Fruit fly (Drosophila melanogaster) whole organism, prepupa: ENCODE measurements around the gene CG3397.
A peak's percentile ranks its signal among the peaks of the same experiment; 100 is the strongest.

Experiments
- Blimp-1 ChIP-seq: fragments of 200-800 bp; sonication (Bioruptor generic); optimal IDR thresholded peaks from 3 replicates; lab custom pipeline; 2017; ENCODE audit warnings: missing biosample characterization, missing genetic modification characterization, mild to moderate bottlenecking, moderate library complexity, missing genetic modification reagents
- CG10631 ChIP-seq: fragments of 200-800 bp; sonication (Bioruptor generic); optimal IDR thresholded peaks from 2 replicates; lab custom pipeline; 2016; ENCODE audit warnings: missing biosample characterization, missing genetic modification characterization
- CG11294 ChIP-seq: fragments of 200-800 bp; sonication (Bioruptor generic); IDR thresholded peaks from 2 replicates; pipeline ENCODE4 v1.3.6; 2022; ENCODE audit warnings: missing biosample characterization, missing genetic modification characterization
- CG11902 ChIP-seq: fragments of 200-800 bp; sonication (Bioruptor generic); optimal IDR thresholded peaks from 3 replicates; lab custom pipeline; 2016; ENCODE audit warnings: missing biosample characterization, missing genetic modification characterization
- CG15336 ChIP-seq: fragments of 200-800 bp; sonication (Bioruptor generic); IDR thresholded peaks from 2 replicates; pipeline ENCODE4 v1.3.6; 2022; ENCODE audit warnings: missing biosample characterization, missing genetic modification characterization
- CG1621 ChIP-seq: fragments of 200-800 bp; sonication (Bioruptor generic); optimal IDR thresholded peaks from 3 replicates; lab custom pipeline; 2018; ENCODE audit warnings: missing biosample characterization, mild to moderate bottlenecking, missing genetic modification characterization
- CG16779 ChIP-seq: fragments of 200-800 bp; sonication (Bioruptor generic); optimal IDR thresholded peaks from 3 replicates; lab custom pipeline; 2017; ENCODE audit warnings: missing biosample characterization, mild to moderate bottlenecking, missing genetic modification characterization
- CG3032 ChIP-seq: fragments of 200-800 bp; optimal IDR thresholded peaks from 2 replicates; lab custom pipeline; 2019; ENCODE audit warnings: missing biosample characterization, mild to moderate bottlenecking, missing genetic modification characterization, moderate library complexity
- CG32006 ChIP-seq: fragments of 200-800 bp; sonication (Bioruptor generic); optimal IDR thresholded peaks from 3 replicates; lab custom pipeline; 2017; ENCODE audit warnings: missing biosample characterization, mild to moderate bottlenecking, missing genetic modification characterization
- CG34406 ChIP-seq: fragments of 200-800 bp; sonication (Bioruptor generic); optimal IDR thresholded peaks from 3 replicates; lab custom pipeline; 2016; ENCODE audit warnings: missing biosample characterization, missing genetic modification characterization
- CG3919 ChIP-seq: fragments of 200-800 bp; sonication (Bioruptor generic); optimal IDR thresholded peaks from 3 replicates; lab custom pipeline; 2016; ENCODE audit warnings: missing biosample characterization, missing genetic modification characterization
- CG4318 ChIP-seq: fragments of 200-800 bp; sonication (Bioruptor generic); optimal IDR thresholded peaks from 3 replicates; lab custom pipeline; 2017; ENCODE audit warnings: missing biosample characterization, mild to moderate bottlenecking, missing genetic modification characterization
- CG6163 ChIP-seq: fragments of 200-800 bp; sonication (Bioruptor generic); IDR thresholded peaks from 3 replicates; pipeline ENCODE4 v1.3.6; 2022; ENCODE audit warnings: missing biosample characterization, missing genetic modification characterization
- CG6276 ChIP-seq: fragments of 200-800 bp; sonication (Bioruptor generic); optimal IDR thresholded peaks from 2 replicates; lab custom pipeline; 2017; ENCODE audit warnings: missing biosample characterization, mild to moderate bottlenecking, missing genetic modification characterization
- CG6792 ChIP-seq: fragments of 200-800 bp; sonication (Bioruptor generic); optimal IDR thresholded peaks from 3 replicates; lab custom pipeline; 2016; ENCODE audit warnings: missing biosample characterization, missing genetic modification characterization
- CG6808 ChIP-seq: fragments of 200-800 bp; sonication (Bioruptor generic); optimal IDR thresholded peaks from 3 replicates; lab custom pipeline; 2017; ENCODE audit warnings: missing biosample characterization, missing genetic modification characterization, mild to moderate bottlenecking, moderate library complexity, missing genetic modification reagents
- CG6854 ChIP-seq: fragments of 200-800 bp; sonication (Bioruptor generic); optimal IDR thresholded peaks from 2 replicates; lab custom pipeline; 2017; ENCODE audit warnings: missing biosample characterization, mild to moderate bottlenecking, missing genetic modification characterization
- CG7368 ChIP-seq: fragments of 200-800 bp; sonication (Bioruptor generic); optimal IDR thresholded peaks from 3 replicates; lab custom pipeline; 2016; ENCODE audit warnings: missing biosample characterization, missing genetic modification characterization
- CG8319 ChIP-seq: fragments of 200-800 bp; sonication (Bioruptor generic); optimal IDR thresholded peaks from 3 replicates; lab custom pipeline; 2016; ENCODE audit warnings: missing biosample characterization, missing genetic modification characterization
- CG8632 ChIP-seq: fragments of 200-800 bp; sonication (Bioruptor generic); optimal IDR thresholded peaks from 3 replicates; lab custom pipeline; 2016; ENCODE audit warnings: missing biosample characterization, missing genetic modification characterization
- CG9139 ChIP-seq: fragments of 200-800 bp; sonication (Bioruptor generic); optimal IDR thresholded peaks from 3 replicates; lab custom pipeline; 2017; ENCODE audit warnings: missing biosample characterization, mild to moderate bottlenecking, missing genetic modification characterization
- Eip75B ChIP-seq: fragments of 200-800 bp; sonication (Bioruptor generic); optimal IDR thresholded peaks from 3 replicates; lab custom pipeline; 2016; ENCODE audit warnings: missing biosample characterization, missing genetic modification characterization
- Eip78C ChIP-seq: fragments of 200-800 bp; sonication (Bioruptor generic); peaks from one replicate; lab custom pipeline; 2016; ENCODE audit warnings: missing biosample characterization, missing genetic modification characterization
- Eip93F ChIP-seq: fragments of 200-800 bp; sonication (Bioruptor generic); optimal IDR thresholded peaks from 2 replicates; lab custom pipeline; 2016; ENCODE audit warnings: missing biosample characterization, mild to moderate bottlenecking, missing genetic modification characterization
- Ets21C ChIP-seq: fragments of 200-800 bp; sonication (Bioruptor generic); optimal IDR thresholded peaks from 3 replicates; lab custom pipeline; 2016; ENCODE audit warnings: missing biosample characterization, missing genetic modification characterization
- Gug ChIP-seq: fragments of 200-800 bp; sonication (Bioruptor generic); IDR thresholded peaks from 2 replicates; pipeline ENCODE4 v1.3.6; 2022; ENCODE audit warnings: missing biosample characterization, missing genetic modification characterization
- Hr39 ChIP-seq: fragments of 200-800 bp; sonication (Bioruptor generic); optimal IDR thresholded peaks from 2 replicates; lab custom pipeline; 2016; ENCODE audit warnings: missing biosample characterization, missing genetic modification characterization
- Hr4 ChIP-seq: fragments of 200-800 bp; sonication (Bioruptor generic); optimal IDR thresholded peaks from 3 replicates; lab custom pipeline; 2016; ENCODE audit warnings: missing biosample characterization, missing genetic modification characterization
- Met ChIP-seq: fragments of 200-800 bp; sonication (Bioruptor generic); optimal IDR thresholded peaks from 3 replicates; lab custom pipeline; 2016; ENCODE audit warnings: missing biosample characterization, missing genetic modification characterization
- OdsH ChIP-seq: fragments of 200-800 bp; sonication (Bioruptor generic); optimal IDR thresholded peaks from 3 replicates; lab custom pipeline; 2016; ENCODE audit warnings: missing biosample characterization, missing genetic modification characterization
- Smox ChIP-seq: fragments of 200-800 bp; sonication (Bioruptor generic); optimal IDR thresholded peaks from 3 replicates; lab custom pipeline; 2016; ENCODE audit warnings: missing biosample characterization, missing genetic modification characterization
- Sox102F ChIP-seq: fragments of 200-800 bp; sonication (Bioruptor generic); optimal IDR thresholded peaks from 2 replicates; lab custom pipeline; 2016; ENCODE audit warnings: missing biosample characterization, mild to moderate bottlenecking, missing genetic modification characterization
- Sox14 ChIP-seq: fragments of 200-800 bp; sonication (Bioruptor generic); optimal IDR thresholded peaks from 3 replicates; lab custom pipeline; 2016; ENCODE audit warnings: missing biosample characterization, missing genetic modification characterization
- Sox15 ChIP-seq: fragments of 200-800 bp; sonication (Bioruptor generic); optimal IDR thresholded peaks from 3 replicates; lab custom pipeline; 2016; ENCODE audit warnings: missing biosample characterization, missing genetic modification characterization
- cyc ChIP-seq: fragments of 200-800 bp; sonication (Bioruptor generic); optimal IDR thresholded peaks from 3 replicates; lab custom pipeline; 2016; ENCODE audit warnings: missing biosample characterization, missing genetic modification characterization
- dsx ChIP-seq: fragments of 200-800 bp; optimal IDR thresholded peaks from 3 replicates; lab custom pipeline; 2019; ENCODE audit warnings: missing biosample characterization, mild to moderate bottlenecking, missing genetic modification characterization, moderate library complexity; ENCODE audit not compliant: poor library complexity, severe bottlenecking
- eg ChIP-seq: fragments of 200-800 bp; sonication (Bioruptor generic); IDR thresholded peaks from 3 replicates; pipeline ENCODE4 v1.3.6; 2022; ENCODE audit warnings: missing biosample characterization, missing genetic modification characterization
- esn ChIP-seq: fragments of 200-800 bp; sonication (Bioruptor generic); optimal IDR thresholded peaks from 2 replicates; lab custom pipeline; 2016; ENCODE audit warnings: missing biosample characterization, mild to moderate bottlenecking, missing genetic modification characterization, moderate library complexity
- fd59A ChIP-seq: fragments of 200-800 bp; sonication (Bioruptor generic); optimal IDR thresholded peaks from 2 replicates; lab custom pipeline; 2017; ENCODE audit warnings: missing biosample characterization, mild to moderate bottlenecking, missing genetic modification characterization, missing genetic modification reagents
- fd85E ChIP-seq: fragments of 200-800 bp; sonication (Bioruptor generic); optimal IDR thresholded peaks from 3 replicates; lab custom pipeline; 2016; ENCODE audit warnings: missing biosample characterization, missing genetic modification characterization
- fkh ChIP-seq: fragments of 200-800 bp; sonication (Bioruptor generic); optimal IDR thresholded peaks from 3 replicates; lab custom pipeline; 2017; ENCODE audit warnings: missing biosample characterization, mild to moderate bottlenecking, missing genetic modification characterization, moderate library complexity
- lz ChIP-seq: fragments of 200-800 bp; sonication (Bioruptor generic); optimal IDR thresholded peaks from 3 replicates; lab custom pipeline; 2016; ENCODE audit warnings: missing biosample characterization, missing genetic modification characterization
- net ChIP-seq: fragments of 200-800 bp; sonication (Bioruptor generic); optimal IDR thresholded peaks from 3 replicates; lab custom pipeline; 2016; ENCODE audit warnings: missing biosample characterization, missing genetic modification characterization
- pdm3 ChIP-seq: fragments of 200-800 bp; sonication (Bioruptor generic); optimal IDR thresholded peaks from 3 replicates; lab custom pipeline; 2016; ENCODE audit warnings: missing biosample characterization, missing genetic modification characterization
- spab ChIP-seq: fragments of 200-800 bp; sonication (Bioruptor generic); optimal IDR thresholded peaks from 2 replicates; lab custom pipeline; 2017; ENCODE audit warnings: missing biosample characterization, mild to moderate bottlenecking, missing genetic modification characterization, missing genetic modification reagents
- svp ChIP-seq: fragments of 200-800 bp; sonication (Bioruptor generic); peaks from one replicate; lab custom pipeline; 2016; ENCODE audit warnings: missing biosample characterization, missing genetic modification characterization
- topi ChIP-seq: fragments of 200-800 bp; sonication (Bioruptor generic); optimal IDR thresholded peaks from 3 replicates; lab custom pipeline; 2016; ENCODE audit warnings: missing biosample characterization, missing genetic modification characterization
- vri ChIP-seq: fragments of 200-800 bp; sonication (Bioruptor generic); optimal IDR thresholded peaks from 3 replicates; lab custom pipeline; 2016; ENCODE audit warnings: missing biosample characterization, mild to moderate bottlenecking, missing genetic modification characterization

The CG3397 gene

dm6 chr3R:11998130-11998529 is 13.8 kb upstream of the CG3397 start:
- TF ChIP-seq lz (GFP tag; lab: Kevin White, UChicago), result no peak
- no peak for TF ChIP-seq CG10631
- TF ChIP-seq topi, result no peak
- TF ChIP-seq CG7368 (GFP tag; lab: Kevin White, UChicago), result no peak
- no peak for TF ChIP-seq Sox102F (GFP tag; lab: Kevin White, UChicago)
- no peak for TF ChIP-seq Hr39
- TF ChIP-seq fd59A (GFP tag; lab: Kevin White, UChicago), result no peak
- no peak for TF ChIP-seq cyc (GFP tag; lab: Kevin White, UChicago)
- no peak for TF ChIP-seq CG6792 (GFP tag; lab: Kevin White, UChicago)
- TF ChIP-seq Eip78C, result no peak
- TF ChIP-seq Eip75B (GFP tag; lab: Kevin White, UChicago), result no peak
- no peak for TF ChIP-seq CG11902
- TF ChIP-seq CG1621 (tag; lab: Kevin White, UChicago), result no peak
- no peak for TF ChIP-seq fkh
- TF ChIP-seq CG16779 (tag; lab: Kevin White, UChicago), result no peak

- no peak for TF ChIP-seq pdm3 (GFP tag; lab: Kevin White, UChicago)
- TF ChIP-seq CG15336, result peak; percentile 30; the same call in 1 of the 2 replicates
- TF ChIP-seq CG11294 (GFP tag; lab: Robert Waterston, UW), result no peak
- no peak for TF ChIP-seq CG1621 (tag; lab: Kevin White, UChicago)
- TF ChIP-seq CG3032 (tag; lab: Kevin White, UChicago), result peak; percentile 6
- TF ChIP-seq CG11902, result no peak
- no peak for TF ChIP-seq CG6276 (GFP tag; lab: Kevin White, UChicago)
- no peak for TF ChIP-seq Eip93F (GFP tag; lab: Kevin White, UChicago)
- TF ChIP-seq Gug (GFP tag; lab: Robert Waterston, UW), result no peak
- peak; percentile 17 for TF ChIP-seq Eip75B (GFP tag; lab: Kevin White, UChicago)
- TF ChIP-seq cyc (GFP tag; lab: Kevin White, UChicago), result no peak
- peak; percentile 0 for TF ChIP-seq CG16779 (tag; lab: Kevin White, UChicago)
- no peak for TF ChIP-seq CG8632 (GFP tag; lab: Kevin White, UChicago)
- no peak for TF ChIP-seq CG8319 (GFP tag; lab: Kevin White, UChicago)
- TF ChIP-seq CG34406 (GFP tag; lab: Kevin White, UChicago), result no peak
- TF ChIP-seq CG4318, result no peak
- TF ChIP-seq eg (GFP tag; lab: Robert Waterston, UW), result no peak
- TF ChIP-seq esn, result peak; percentile 2
- TF ChIP-seq CG6854, result peak; percentile 56
- no peak for TF ChIP-seq Sox15 (GFP tag; lab: Kevin White, UChicago)
- no peak for TF ChIP-seq Smox (GFP tag; lab: Kevin White, UChicago)
- no peak for TF ChIP-seq CG6808 (GFP tag; lab: Kevin White, UChicago)
- TF ChIP-seq CG10631, result no peak
- TF ChIP-seq Sox102F (GFP tag; lab: Kevin White, UChicago), result no peak
- no peak for TF ChIP-seq Sox14 (GFP tag; lab: Kevin White, UChicago)
- no peak for TF ChIP-seq Blimp-1
- TF ChIP-seq CG9139 (GFP tag; lab: Kevin White, UChicago), result peak; percentile 39
- TF ChIP-seq fkh, result peak; percentile 76
- no peak for TF ChIP-seq CG6792 (GFP tag; lab: Kevin White, UChicago)
- no peak for TF ChIP-seq spab (GFP tag; lab: Kevin White, UChicago)
- TF ChIP-seq Hr4 (GFP tag; lab: Kevin White, UChicago), result no peak
- no peak for TF ChIP-seq vri (GFP tag; lab: Kevin White, UChicago)
- TF ChIP-seq OdsH (GFP tag; lab: Kevin White, UChicago), result no peak
- no peak for TF ChIP-seq fd85E (GFP tag; lab: Kevin White, UChicago)
- no peak for TF ChIP-seq Met (GFP tag; lab: Kevin White, UChicago)
- TF ChIP-seq svp (GFP tag; lab: Kevin White, UChicago), result peak; percentile 77
- TF ChIP-seq lz (GFP tag; lab: Kevin White, UChicago), result no peak
- no peak for TF ChIP-seq CG32006 (GFP tag; lab: Kevin White, UChicago)
- TF ChIP-seq Ets21C (GFP tag; lab: Kevin White, UChicago), result no peak
- no peak for TF ChIP-seq net (GFP tag; lab: Kevin White, UChicago)
- no peak for TF ChIP-seq CG7368 (GFP tag; lab: Kevin White, UChicago)
- peak; percentile 44 for TF ChIP-seq Eip78C
- TF ChIP-seq Hr39, result no peak
- TF ChIP-seq CG3919 (GFP tag; lab: Kevin White, UChicago), result peak; percentile 12
- TF ChIP-seq CG6163 (GFP tag; lab: Robert Waterston, UW), result peak; percentile 53; the same call in 2 of the 3 replicates
- TF ChIP-seq dsx (GFP tag; lab: Kevin White, UChicago), result peak; percentile 33
These were observed 8.8 kb upstream of the CG3397 start, which contains the start of gene mfas for dm6 chr3R:11992934-11993670. Gene mfas, minus strand, starts transcription at chr3R:11993315.
